Worm (Caenorhabditis elegans): ENCODE measurements around the gene lite-1.

Gene lite-1

DNA sequence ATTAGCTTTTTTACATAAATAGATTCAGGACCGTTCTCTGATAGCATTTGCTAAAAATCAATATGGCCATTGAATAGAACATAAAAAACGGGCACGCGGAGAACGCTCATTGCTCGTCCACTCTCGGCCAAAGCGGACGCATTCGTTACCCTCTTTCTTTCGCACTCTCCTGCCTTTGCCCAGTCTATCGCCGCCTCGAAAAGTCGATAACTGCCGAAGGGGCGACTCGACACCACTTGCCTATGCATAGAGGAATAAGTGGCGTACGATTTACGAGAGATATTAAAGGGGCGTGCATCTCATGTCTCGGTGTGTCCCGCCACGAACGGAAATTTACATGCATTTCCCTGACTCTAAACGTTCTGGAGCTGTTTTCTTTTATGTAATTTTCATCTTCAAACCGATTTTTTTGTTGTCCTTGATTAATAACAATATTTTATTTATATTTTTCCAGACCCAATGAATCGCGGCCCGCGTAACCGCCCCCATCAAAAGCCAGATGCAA lies 32.7 kb upstream of the lite-1 start, which contains the start of gene W05H9.4 (continued):
- TF ChIP-seq pha-4 (GFP tag; IDR thresholded peaks at IDR 0.05): no peak
- no peak for TF ChIP-seq pha-4 (tag; optimal IDR thresholded peaks at IDR 0.05)
- no peak for TF ChIP-seq unc-62 (GFP tag; optimal IDR thresholded peaks at IDR 0.05 in 1 of 2)
- no peak for TF ChIP-seq unc-62 (tag; optimal IDR thresholded peaks at IDR 0.05)
- TF ChIP-seq F37D6.2 (tag; optimal IDR thresholded peaks at IDR 0.05): no peak
- no peak for TF ChIP-seq php-3 (GFP tag; IDR thresholded peaks at IDR 0.05)
- TF ChIP-seq F26F4.8 (GFP tag; conservative IDR thresholded peaks at IDR 0.05): no peak
- TF ChIP-seq ceh-28 (tag; optimal IDR thresholded peaks at IDR 0.05): peak; percentile 65
- TF ChIP-seq lir-3 (tag; optimal IDR thresholded peaks at IDR 0.05): no peak
- no peak for TF ChIP-seq hif-1 (tag; optimal IDR thresholded peaks at IDR 0.05)
- no peak for TF ChIP-seq lin-15B (tag; optimal IDR thresholded peaks at IDR 0.05)
- TF ChIP-seq egl-27 (tag; optimal IDR thresholded peaks at IDR 0.05): no peak
- TF ChIP-seq D1046.2 (GFP tag; IDR thresholded peaks at IDR 0.05): no peak
- TF ChIP-seq dmd-9 (GFP tag; IDR thresholded peaks at IDR 0.05): no peak
- TF ChIP-seq dmd-8 (GFP tag; IDR thresholded peaks at IDR 0.05): no peak
- no peak for TF ChIP-seq daf-8 (GFP tag; IDR thresholded peaks at IDR 0.05)
- TF ChIP-seq mep-1 (tag; optimal IDR thresholded peaks at IDR 0.05): peak; percentile 44

DNA sequence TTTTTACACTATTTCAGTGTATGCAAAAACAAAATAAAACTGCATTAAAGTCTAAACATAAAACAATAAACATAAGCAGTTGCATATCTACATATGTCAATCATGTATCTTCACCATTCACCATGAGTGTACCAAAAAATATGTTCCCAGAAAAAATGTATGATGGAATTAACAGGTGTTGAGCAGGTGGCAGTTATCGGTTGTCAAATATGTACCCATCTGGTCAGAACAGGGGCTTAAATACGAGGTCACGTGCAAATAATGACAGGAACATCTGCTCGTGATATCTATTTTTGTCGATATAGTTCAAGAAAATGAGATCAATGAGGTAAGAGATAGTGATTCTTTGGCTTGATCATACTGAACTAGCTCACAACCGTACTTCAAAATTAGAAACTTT lies 28.5 kb upstream of the lite-1 start:
- TF ChIP-seq cey-2 (tag; optimal IDR thresholded peaks at IDR 0.05; ENCODE audit: borderline replicate concordance, insufficient read depth) (no peak), mes-2 (tag; optimal IDR thresholded peaks at IDR 0.05; ENCODE audit: poor library complexity, severe bottlenecking) (no peak), F10B5.3 (tag; optimal IDR thresholded peaks at IDR 0.05) (no peak), mdl-1 (tag; optimal IDR thresholded peaks at IDR 0.05) (no peak), daf-16 (GFP tag; optimal IDR thresholded peaks at IDR 0.05) (peak in 1 of 2 experiments; percentile 3), daf-16 (tag; optimal IDR thresholded peaks at IDR 0.05) (no peak), Y105C5A.15 (GFP tag; IDR thresholded peaks at IDR 0.05) (no peak), vab-7 (GFP tag; IDR thresholded peaks at IDR 0.05) (no peak), dmd-9 (GFP tag; IDR thresholded peaks at IDR 0.05) (no peak), nhr-102 (tag; optimal IDR thresholded peaks at IDR 0.05) (no peak), ztf-7 (tag; optimal IDR thresholded peaks at IDR 0.05) (no peak), ceh-20 (GFP tag; IDR thresholded peaks at IDR 0.05) (no peak), madf-5 (GFP tag; IDR thresholded peaks at IDR 0.05) (no peak), zfp-2 (tag; optimal IDR thresholded peaks at IDR 0.05) (no peak), hlh-30 (tag; optimal IDR thresholded peaks at IDR 0.05; ENCODE audit: insufficient read depth) (peak; percentile 36), pqm-1 (tag; optimal IDR thresholded peaks at IDR 0.05) (no peak), attf-4 (tag; optimal IDR thresholded peaks at IDR 0.05) (no peak), lin-29 (GFP tag; IDR thresholded peaks at IDR 0.05) (no peak), ZK546.5 (tag; optimal IDR thresholded peaks at IDR 0.05) (no peak), nhr-6 (tag; optimal IDR thresholded peaks at IDR 0.05) (no peak), lsy-2 (tag; optimal IDR thresholded peaks at IDR 0.05) (peak in 1 of 2 experiments; percentile 14), nhr-11 (tag; optimal IDR thresholded peaks at IDR 0.05) (peak; percentile 14), nhr-41 (GFP tag; IDR thresholded peaks at IDR 0.05) (no peak), T26A8.4 (GFP tag; IDR thresholded peaks at IDR 0.05) (no peak), Y5F2A.4 (GFP tag; optimal IDR thresholded peaks at IDR 0.05) (no peak), skn-1 (tag; optimal IDR thresholded peaks at IDR 0.05) (no peak), zip-2 (tag; optimal IDR thresholded peaks at IDR 0.05) (no peak), lin-38 (GFP tag; IDR thresholded peaks at IDR 0.05) (no peak), nhr-48 (tag; optimal IDR thresholded peaks at IDR 0.05) (no peak), aha-1 (tag) (peak; percentile 69), nhr-237 (tag; optimal IDR thresholded peaks at IDR 0.05) (no peak), nhr-42 (GFP tag; IDR thresholded peaks at IDR 0.05) (no peak), lir-3 (tag; optimal IDR thresholded peaks at IDR 0.05) (no peak), snpc-4 (tag; optimal IDR thresholded peaks at IDR 0.05) (no peak), ceh-28 (tag; optimal IDR thresholded peaks at IDR 0.05) (no peak), set-16 (GFP tag; IDR thresholded peaks at IDR 0.05) (no peak), nhr-111 (GFP tag; optimal IDR thresholded peaks at IDR 0.05) (no peak), snpc-1.2 (GFP tag; IDR thresholded peaks at IDR 0.05) (no peak), lin-15B (tag; optimal IDR thresholded peaks at IDR 0.05) (no peak), php-3 (GFP tag; IDR thresholded peaks at IDR 0.05) (no peak)

Measured in whole organism, L4 larva.